Fruit fly (Drosophila melanogaster): ENCODE measurements around the gene CG34174.

CG34174 gene

dm6 chr2L:2214004-2214403 is at the start of gene CG34174, which contains the start of gene Uch:
Gene CG34174, plus strand, starts transcription at chr2L:2214266.
Gene Uch, minus strand, starts transcription at chr2L:2214211.
- peak; percentile 43 for TF ChIP-seq CG17801 (GFP tag; optimal IDR thresholded peaks at IDR 0.05; ENCODE audit: partially characterized antibody)

dm6 chr2L:2164520-2165237 is 49.4 kb upstream of the CG34174 start:
- no peak for TF ChIP-seq CG17801 (GFP tag; optimal IDR thresholded peaks at IDR 0.05; ENCODE audit: partially characterized antibody)

dm6 chr2L:2165238-2165577 is 48.9 kb upstream of the CG34174 start:
- TF ChIP-seq CG17801 (GFP tag; optimal IDR thresholded peaks at IDR 0.05; ENCODE audit: partially characterized antibody): no peak

dm6 chr2L:2165864-2166263 is 48.2 kb upstream of the CG34174 start:
- peak; percentile 92 for TF ChIP-seq CG17801 (GFP tag; optimal IDR thresholded peaks at IDR 0.05; ENCODE audit: partially characterized antibody)

dm6 chr2L:2166958-2167707 is 46.9 kb upstream of the CG34174 start:
- no peak for TF ChIP-seq CG17801 (GFP tag; optimal IDR thresholded peaks at IDR 0.05; ENCODE audit: partially characterized antibody)

- no peak for TF ChIP-seq CG17801 (GFP tag; optimal IDR thresholded peaks at IDR 0.05; ENCODE audit: partially characterized antibody)
These were observed 45.7 kb upstream of the CG34174 start for dm6 chr2L:2168184-2168893.

- TF ChIP-seq CG17801 (GFP tag; optimal IDR thresholded peaks at IDR 0.05; ENCODE audit: partially characterized antibody): no peak
These were observed 45.1 kb upstream of the CG34174 start for dm6 chr2L:2168894-2169456.

dm6 chr2L:2171366-2172078 is 42.5 kb upstream of the CG34174 start:
- TF ChIP-seq CG17801 (GFP tag; optimal IDR thresholded peaks at IDR 0.05; ENCODE audit: partially characterized antibody): peak; percentile 56

- TF ChIP-seq CG17801 (GFP tag; optimal IDR thresholded peaks at IDR 0.05; ENCODE audit: partially characterized antibody): no peak
These were observed 41.5 kb upstream of the CG34174 start for dm6 chr2L:2172460-2173121.

dm6 chr2L:2173191-2173590 is 40.9 kb upstream of the CG34174 start:
- TF ChIP-seq CG17801 (GFP tag; optimal IDR thresholded peaks at IDR 0.05; ENCODE audit: partially characterized antibody): no peak

- TF ChIP-seq CG17801 (GFP tag; optimal IDR thresholded peaks at IDR 0.05; ENCODE audit: partially characterized antibody): no peak
These were observed 40.5 kb upstream of the CG34174 start for dm6 chr2L:2173604-2174003.

dm6 chr2L:2175090-2175830 is 38.8 kb upstream of the CG34174 start:
- TF ChIP-seq CG17801 (GFP tag; optimal IDR thresholded peaks at IDR 0.05; ENCODE audit: partially characterized antibody): peak; percentile 36

dm6 chr2L:2175930-2176643 is 38.0 kb upstream of the CG34174 start:
- peak; percentile 45 for TF ChIP-seq CG17801 (GFP tag; optimal IDR thresholded peaks at IDR 0.05; ENCODE audit: partially characterized antibody)

All from ovary, adult (tissue).